Fruit fly (Drosophila melanogaster) whole organism, prepupa: ENCODE data around the gene CG18787.

Source experiments
- CG10631 ChIP-seq: fragments of 200-800 bp; sonication (Bioruptor generic); optimal IDR thresholded peaks from 2 replicates; lab custom pipeline; 2016; ENCODE audit warnings: missing biosample characterization, missing genetic modification characterization
- CG10669 ChIP-seq: fragments of 200-800 bp; sonication (Bioruptor generic); optimal IDR thresholded peaks from 3 replicates; lab custom pipeline; 2018; ENCODE audit warnings: missing biosample characterization, mild to moderate bottlenecking, missing genetic modification characterization, moderate library complexity
- CG11902 ChIP-seq: fragments of 200-800 bp; sonication (Bioruptor generic); optimal IDR thresholded peaks from 3 replicates; lab custom pipeline; 2016; ENCODE audit warnings: missing biosample characterization, missing genetic modification characterization
- CG15336 ChIP-seq: fragments of 200-800 bp; sonication (Bioruptor generic); IDR thresholded peaks from 2 replicates; pipeline ENCODE4 v1.3.6; 2022; ENCODE audit warnings: missing biosample characterization, missing genetic modification characterization
- CG1621 ChIP-seq: fragments of 200-800 bp; sonication (Bioruptor generic); optimal IDR thresholded peaks from 3 replicates; lab custom pipeline; 2018; ENCODE audit warnings: missing biosample characterization, mild to moderate bottlenecking, missing genetic modification characterization
- CG16779 ChIP-seq: fragments of 200-800 bp; sonication (Bioruptor generic); optimal IDR thresholded peaks from 3 replicates; lab custom pipeline; 2017; ENCODE audit warnings: missing biosample characterization, mild to moderate bottlenecking, missing genetic modification characterization
- CG3032 ChIP-seq: fragments of 200-800 bp; optimal IDR thresholded peaks from 2 replicates; lab custom pipeline; 2019; ENCODE audit warnings: missing biosample characterization, mild to moderate bottlenecking, missing genetic modification characterization, moderate library complexity
- CG31627 ChIP-seq: fragments of 200-800 bp; sonication (Bioruptor generic); optimal IDR thresholded peaks from 3 replicates; lab custom pipeline; 2016; ENCODE audit warnings: missing biosample characterization, missing genetic modification characterization
- CG32006 ChIP-seq: fragments of 200-800 bp; sonication (Bioruptor generic); optimal IDR thresholded peaks from 3 replicates; lab custom pipeline; 2017; ENCODE audit warnings: missing biosample characterization, mild to moderate bottlenecking, missing genetic modification characterization
- CG34406 ChIP-seq: fragments of 200-800 bp; sonication (Bioruptor generic); optimal IDR thresholded peaks from 3 replicates; lab custom pipeline; 2016; ENCODE audit warnings: missing biosample characterization, missing genetic modification characterization
- CG3919 ChIP-seq: fragments of 200-800 bp; sonication (Bioruptor generic); optimal IDR thresholded peaks from 3 replicates; lab custom pipeline; 2016; ENCODE audit warnings: missing biosample characterization, missing genetic modification characterization
- CG4318 ChIP-seq: fragments of 200-800 bp; sonication (Bioruptor generic); optimal IDR thresholded peaks from 3 replicates; lab custom pipeline; 2017; ENCODE audit warnings: missing biosample characterization, mild to moderate bottlenecking, missing genetic modification characterization
- CG6163 ChIP-seq: fragments of 200-800 bp; sonication (Bioruptor generic); IDR thresholded peaks from 3 replicates; pipeline ENCODE4 v1.3.6; 2022; ENCODE audit warnings: missing biosample characterization, missing genetic modification characterization
- CG6276 ChIP-seq: fragments of 200-800 bp; sonication (Bioruptor generic); optimal IDR thresholded peaks from 2 replicates; lab custom pipeline; 2017; ENCODE audit warnings: missing biosample characterization, mild to moderate bottlenecking, missing genetic modification characterization
- CG6808 ChIP-seq: fragments of 200-800 bp; sonication (Bioruptor generic); optimal IDR thresholded peaks from 3 replicates; lab custom pipeline; 2017; ENCODE audit warnings: missing biosample characterization, missing genetic modification characterization, mild to moderate bottlenecking, moderate library complexity, missing genetic modification reagents
- CG6854 ChIP-seq: fragments of 200-800 bp; sonication (Bioruptor generic); optimal IDR thresholded peaks from 2 replicates; lab custom pipeline; 2017; ENCODE audit warnings: missing biosample characterization, mild to moderate bottlenecking, missing genetic modification characterization
- CG7368 ChIP-seq: fragments of 200-800 bp; sonication (Bioruptor generic); optimal IDR thresholded peaks from 3 replicates; lab custom pipeline; 2016; ENCODE audit warnings: missing biosample characterization, missing genetic modification characterization
- CG8119 ChIP-seq: fragments of 200-800 bp; sonication (Bioruptor generic); IDR thresholded peaks from 3 replicates; pipeline ENCODE4 v1.3.6; 2022; ENCODE audit warnings: missing biosample characterization, missing genetic modification characterization
- CG8319 ChIP-seq: fragments of 200-800 bp; sonication (Bioruptor generic); optimal IDR thresholded peaks from 3 replicates; lab custom pipeline; 2016; ENCODE audit warnings: missing biosample characterization, missing genetic modification characterization
- CG8632 ChIP-seq: fragments of 200-800 bp; sonication (Bioruptor generic); optimal IDR thresholded peaks from 3 replicates; lab custom pipeline; 2016; ENCODE audit warnings: missing biosample characterization, missing genetic modification characterization
- Ets21C ChIP-seq: fragments of 200-800 bp; sonication (Bioruptor generic); optimal IDR thresholded peaks from 3 replicates; lab custom pipeline; 2016; ENCODE audit warnings: missing biosample characterization, missing genetic modification characterization
- Ets96B ChIP-seq: fragments of 200-800 bp; optimal IDR thresholded peaks from 2 replicates; lab custom pipeline; 2019; ENCODE audit warnings: missing biosample characterization, mild to moderate bottlenecking, missing genetic modification characterization, moderate library complexity
- Gug ChIP-seq: fragments of 200-800 bp; sonication (Bioruptor generic); IDR thresholded peaks from 2 replicates; pipeline ENCODE4 v1.3.6; 2022; ENCODE audit warnings: missing biosample characterization, missing genetic modification characterization
- Hr38 ChIP-seq: sonication (Bioruptor generic); optimal IDR thresholded peaks from 2 replicates; lab custom pipeline; 2016; ENCODE audit warnings: missing biosample characterization, missing genetic modification characterization
- Hr39 ChIP-seq: fragments of 200-800 bp; sonication (Bioruptor generic); optimal IDR thresholded peaks from 2 replicates; lab custom pipeline; 2016; ENCODE audit warnings: missing biosample characterization, missing genetic modification characterization
- Hr4 ChIP-seq: fragments of 200-800 bp; sonication (Bioruptor generic); optimal IDR thresholded peaks from 3 replicates; lab custom pipeline; 2016; ENCODE audit warnings: missing biosample characterization, missing genetic modification characterization
- Met ChIP-seq: fragments of 200-800 bp; sonication (Bioruptor generic); optimal IDR thresholded peaks from 3 replicates; lab custom pipeline; 2016; ENCODE audit warnings: missing biosample characterization, missing genetic modification characterization
- OdsH ChIP-seq: fragments of 200-800 bp; sonication (Bioruptor generic); optimal IDR thresholded peaks from 3 replicates; lab custom pipeline; 2016; ENCODE audit warnings: missing biosample characterization, missing genetic modification characterization
- Smox ChIP-seq: fragments of 200-800 bp; sonication (Bioruptor generic); optimal IDR thresholded peaks from 3 replicates; lab custom pipeline; 2016; ENCODE audit warnings: missing biosample characterization, missing genetic modification characterization
- Sox102F ChIP-seq: fragments of 200-800 bp; sonication (Bioruptor generic); optimal IDR thresholded peaks from 2 replicates; lab custom pipeline; 2016; ENCODE audit warnings: missing biosample characterization, mild to moderate bottlenecking, missing genetic modification characterization
- Sox15 ChIP-seq: fragments of 200-800 bp; sonication (Bioruptor generic); optimal IDR thresholded peaks from 3 replicates; lab custom pipeline; 2016; ENCODE audit warnings: missing biosample characterization, missing genetic modification characterization
- achi ChIP-seq: fragments of 200-800 bp; sonication (Bioruptor generic); optimal IDR thresholded peaks from 3 replicates; lab custom pipeline; 2016; ENCODE audit warnings: missing biosample characterization, missing genetic modification characterization
- acj6 ChIP-seq: fragments of 200-800 bp; sonication (Bioruptor generic); optimal IDR thresholded peaks from 3 replicates; lab custom pipeline; 2016; ENCODE audit warnings: missing biosample characterization, missing genetic modification characterization
- dsx ChIP-seq: fragments of 200-800 bp; optimal IDR thresholded peaks from 3 replicates; lab custom pipeline; 2019; ENCODE audit warnings: missing biosample characterization, mild to moderate bottlenecking, missing genetic modification characterization, moderate library complexity; ENCODE audit not compliant: poor library complexity, severe bottlenecking
- eg ChIP-seq: fragments of 200-800 bp; sonication (Bioruptor generic); IDR thresholded peaks from 3 replicates; pipeline ENCODE4 v1.3.6; 2022; ENCODE audit warnings: missing biosample characterization, missing genetic modification characterization
- esn ChIP-seq: fragments of 200-800 bp; sonication (Bioruptor generic); optimal IDR thresholded peaks from 2 replicates; lab custom pipeline; 2016; ENCODE audit warnings: missing biosample characterization, mild to moderate bottlenecking, missing genetic modification characterization, moderate library complexity
- fd59A ChIP-seq: fragments of 200-800 bp; sonication (Bioruptor generic); optimal IDR thresholded peaks from 2 replicates; lab custom pipeline; 2017; ENCODE audit warnings: missing biosample characterization, mild to moderate bottlenecking, missing genetic modification characterization, missing genetic modification reagents
- fd85E ChIP-seq: fragments of 200-800 bp; sonication (Bioruptor generic); optimal IDR thresholded peaks from 3 replicates; lab custom pipeline; 2016; ENCODE audit warnings: missing biosample characterization, missing genetic modification characterization
- fkh ChIP-seq: fragments of 200-800 bp; sonication (Bioruptor generic); optimal IDR thresholded peaks from 3 replicates; lab custom pipeline; 2017; ENCODE audit warnings: missing biosample characterization, mild to moderate bottlenecking, missing genetic modification characterization, moderate library complexity
- net ChIP-seq: fragments of 200-800 bp; sonication (Bioruptor generic); optimal IDR thresholded peaks from 3 replicates; lab custom pipeline; 2016; ENCODE audit warnings: missing biosample characterization, missing genetic modification characterization
- pdm3 ChIP-seq: fragments of 200-800 bp; sonication (Bioruptor generic); optimal IDR thresholded peaks from 3 replicates; lab custom pipeline; 2016; ENCODE audit warnings: missing biosample characterization, missing genetic modification characterization
- salr ChIP-seq, 2 experiments: fragments of 200-800 bp; sonication (Bioruptor generic); optimal IDR thresholded peaks; 3 replicates each; lab custom pipeline; 2016 to 2018; ENCODE audit warnings: missing biosample characterization in 2 of 2, missing genetic modification characterization in 2 of 2, mild to moderate bottlenecking in 1 of 2
- spab ChIP-seq: fragments of 200-800 bp; sonication (Bioruptor generic); optimal IDR thresholded peaks from 2 replicates; lab custom pipeline; 2017; ENCODE audit warnings: missing biosample characterization, mild to moderate bottlenecking, missing genetic modification characterization, missing genetic modification reagents
- ss ChIP-seq, 2 experiments: fragments of 200-800 bp; sonication (Bioruptor generic); optimal IDR thresholded peaks; 2 replicates in 1 of 2; 3 replicates in 1 of 2; lab custom pipeline; 2017 to 2018; ENCODE audit warnings: mild to moderate bottlenecking in 2 of 2, missing biosample characterization in 2 of 2, missing genetic modification characterization in 2 of 2, moderate library complexity in 1 of 2
- svp ChIP-seq: fragments of 200-800 bp; sonication (Bioruptor generic); peaks from one replicate; lab custom pipeline; 2016; ENCODE audit warnings: missing biosample characterization, missing genetic modification characterization
- topi ChIP-seq: fragments of 200-800 bp; sonication (Bioruptor generic); optimal IDR thresholded peaks from 3 replicates; lab custom pipeline; 2016; ENCODE audit warnings: missing biosample characterization, missing genetic modification characterization
- vri ChIP-seq: fragments of 200-800 bp; sonication (Bioruptor generic); optimal IDR thresholded peaks from 3 replicates; lab custom pipeline; 2016; ENCODE audit warnings: missing biosample characterization, mild to moderate bottlenecking, missing genetic modification characterization

The CG18787 gene

DNA sequence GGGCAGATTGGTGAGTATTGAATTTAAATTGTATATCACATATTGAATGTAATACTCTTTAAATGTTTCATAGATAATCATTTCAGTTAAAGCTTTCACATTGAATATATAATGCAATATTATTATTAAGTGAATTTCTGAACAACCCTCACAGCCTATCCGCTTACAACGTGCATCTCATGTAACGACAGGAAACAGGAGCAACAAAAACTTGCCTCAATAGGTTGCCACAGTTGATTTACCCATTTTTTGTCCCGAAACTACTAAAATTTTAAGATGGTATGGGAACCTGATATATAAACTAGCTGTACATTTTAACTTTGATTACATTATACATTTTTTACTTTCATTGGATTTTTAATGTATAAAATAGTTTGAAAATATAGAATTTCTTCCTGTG, 40.4 kb downstream of the CG18787 start (continued):
- TF ChIP-seq OdsH (GFP tag; lab: Kevin White, UChicago), result no peak
- TF ChIP-seq CG31627 (GFP tag; lab: Kevin White, UChicago), result no peak

DNA sequence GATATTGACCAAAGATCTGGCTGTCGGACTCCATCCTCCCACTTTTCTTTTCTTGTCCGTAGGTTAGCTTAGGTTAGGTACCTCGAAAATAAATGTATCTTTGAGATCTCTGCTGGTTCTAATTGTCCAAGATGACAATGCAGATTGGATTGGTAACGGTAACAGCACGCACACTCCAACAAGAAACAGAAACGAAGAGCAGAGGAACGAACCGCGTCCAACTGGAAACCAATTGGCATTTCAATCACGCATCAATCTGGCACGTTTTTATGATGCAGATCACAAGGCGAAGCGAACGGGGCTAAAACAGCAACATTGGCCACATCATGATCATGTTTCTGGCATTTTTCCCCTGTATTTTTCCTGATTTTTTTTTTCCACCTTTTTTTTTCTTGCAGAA, 43.3 kb downstream of the CG18787 start:
- TF ChIP-seq vri (GFP tag; lab: Kevin White, UChicago), result no peak
- no peak for TF ChIP-seq CG11902 (GFP tag; lab: Kevin White, UChicago)
- TF ChIP-seq Hr38, result no peak
- TF ChIP-seq Hr4 (GFP tag; lab: Kevin White, UChicago), result no peak
- TF ChIP-seq CG32006 (GFP tag; lab: Kevin White, UChicago), result no peak

DNA sequence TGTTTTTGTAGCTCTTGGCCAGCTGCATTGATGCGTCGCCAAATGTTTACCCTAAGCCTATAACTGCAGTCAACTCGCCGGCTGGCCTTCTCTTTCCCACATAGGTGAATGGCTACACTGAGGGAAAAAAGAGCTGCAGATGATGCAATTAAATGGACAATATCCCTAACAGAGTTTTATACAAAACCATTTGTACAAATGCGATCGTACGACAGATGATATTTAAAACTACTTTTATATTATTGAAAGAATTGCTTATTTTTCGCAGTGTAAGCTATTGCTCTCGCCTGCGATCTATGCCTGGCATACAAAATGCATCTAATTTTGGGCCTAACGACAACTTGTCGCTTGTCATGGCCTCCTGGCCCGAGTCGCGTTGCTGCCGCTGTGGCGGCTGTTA, 49.2 kb downstream of the CG18787 start:
- TF ChIP-seq CG34406 (peak; percentile 50), Smox (GFP tag; lab: Kevin White, UChicago) (peak; percentile 21), CG1621 (tag; lab: Kevin White, UChicago) (peak; percentile 64), CG10669 (GFP tag; lab: Kevin White, UChicago) (peak; percentile 56), fd85E (GFP tag; lab: Kevin White, UChicago) (no peak), Gug (GFP tag; lab: Robert Waterston, UW) (peak; percentile 89), salr (GFP tag; optimal IDR thresholded peaks at IDR 0.05; lab: Kevin White, UChicago) (peak; percentile 39 to 78), dsx (GFP tag; lab: Kevin White, UChicago) (peak; percentile 7), CG6808 (GFP tag; lab: Kevin White, UChicago) (peak; percentile 27), CG4318 (GFP tag; lab: Kevin White, UChicago) (peak; percentile 90), svp (no peak), CG11902 (GFP tag; lab: Kevin White, UChicago) (no peak), ss (GFP tag; optimal IDR thresholded peaks at IDR 0.05; lab: Kevin White, UChicago) (peak in 1 of 2 experiments; percentile 23), CG6854 (GFP tag; lab: Kevin White, UChicago) (no peak), CG6276 (GFP tag; lab: Kevin White, UChicago) (peak; percentile 80), Hr39 (peak; percentile 56), CG3919 (GFP tag; lab: Kevin White, UChicago) (peak; percentile 67), fkh (no peak), Hr38 (peak; percentile 66), topi (GFP tag; lab: Kevin White, UChicago) (peak; percentile 25), spab (GFP tag; lab: Kevin White, UChicago) (peak; percentile 5), CG16779 (tag; lab: Kevin White, UChicago) (peak; percentile 73), Hr4 (GFP tag; lab: Kevin White, UChicago) (peak; percentile 94), fd59A (GFP tag; lab: Kevin White, UChicago) (peak; percentile 65), Ets96B (tag; lab: Kevin White, UChicago) (peak; percentile 31), net (GFP tag; lab: Kevin White, UChicago) (peak; percentile 81), achi (peak; percentile 78), vri (GFP tag; lab: Kevin White, UChicago) (no peak), CG15336 (GFP tag; lab: Robert Waterston, UW) (peak; percentile 95), Sox15 (GFP tag; lab: Kevin White, UChicago) (peak; percentile 3), pdm3 (peak; percentile 82), esn (GFP tag; lab: Kevin White, UChicago) (no peak), Ets21C (no peak), CG10631 (GFP tag; lab: Kevin White, UChicago) (peak; percentile 80), CG7368 (GFP tag; lab: Kevin White, UChicago) (peak; percentile 16), CG3032 (tag; lab: Kevin White, UChicago) (peak; percentile 49), CG8632 (GFP tag; lab: Kevin White, UChicago) (peak; percentile 33), eg (peak; percentile 96), CG8319 (GFP tag; lab: Kevin White, UChicago) (no peak), Sox102F (GFP tag; lab: Kevin White, UChicago) (no peak), CG8119 (GFP tag; lab: Robert Waterston, UW) (peak; percentile 96), CG6163 (GFP tag; lab: Robert Waterston, UW) (peak; percentile 95), OdsH (GFP tag; lab: Kevin White, UChicago) (peak; percentile 86), acj6 (peak; percentile 73), Met (GFP tag; lab: Kevin White, UChicago) (peak; percentile 53)
